Worm (Caenorhabditis elegans) whole organism, L3 larva: ENCODE data around the gene K09A11.1.

Experiments
- R02D3.7 ChIP-seq: fragments of 150-350 bp; optimal IDR thresholded peaks from 2 replicates; lab custom pipeline; 2014; ENCODE audit warnings: missing biosample characterization, missing genetic modification characterization
- ZK546.5 ChIP-seq: sonication (generic microtip); optimal IDR thresholded peaks from 2 replicates; lab custom pipeline; 2017; ENCODE audit warnings: missing biosample characterization, missing genetic modification characterization
- aly-2 ChIP-seq: fragments of 150-350 bp; optimal IDR thresholded peaks from 2 replicates; lab custom pipeline; 2014; ENCODE audit warnings: missing biosample characterization, missing genetic modification characterization
- ama-1 ChIP-seq: fragments of 150-350 bp; optimal IDR thresholded peaks from 2 replicates; lab custom pipeline; 2018
- ceh-16 ChIP-seq: sonication (generic microtip); optimal IDR thresholded peaks from 2 replicates; lab custom pipeline; 2017; ENCODE audit warnings: missing biosample characterization, missing genetic modification characterization
- ceh-82 ChIP-seq: fragments of 150-350 bp; optimal IDR thresholded peaks from 2 replicates; lab custom pipeline; 2014; ENCODE audit warnings: missing biosample characterization, missing genetic modification characterization
- ceh-9 ChIP-seq: sonication (generic microtip); optimal IDR thresholded peaks from 2 replicates; lab custom pipeline; 2018; ENCODE audit warnings: missing biosample characterization, missing genetic modification characterization
- egl-5 ChIP-seq: fragments of 150-350 bp; optimal IDR thresholded peaks from 2 replicates; lab custom pipeline; 2017; ENCODE audit warnings: missing biosample characterization, missing genetic modification reagents, missing genetic modification characterization, inconsistent platforms
- elt-1 ChIP-seq: fragments of 150-350 bp; optimal IDR thresholded peaks from 2 replicates; lab custom pipeline; 2014; ENCODE audit warnings: missing biosample characterization, missing genetic modification characterization
- elt-2 ChIP-seq: sonication (generic microtip); optimal IDR thresholded peaks from 2 replicates; lab custom pipeline; 2016; ENCODE audit warnings: missing genetic modification reagents, mild to moderate bottlenecking, missing genetic modification characterization, missing compliant biosample characterization
- elt-3 ChIP-seq, 3 experiments: fragments of 150-350 bp in 1 of 3; sonication (generic microtip) in 2 of 3; optimal IDR thresholded peaks; 2 replicates in 2 of 3; 4 replicates in 1 of 3; lab custom pipeline; 2014 to 2017; ENCODE audit warnings: missing biosample characterization in 3 of 3, missing genetic modification characterization in 3 of 3
- eor-1 ChIP-seq, 2 experiments: fragments of 150-350 bp; optimal IDR thresholded peaks; 2 replicates each; lab custom pipeline; 2014 to 2018; ENCODE audit warnings: missing biosample characterization in 2 of 2, missing genetic modification characterization in 2 of 2
- fkh-10 ChIP-seq: sonication (generic microtip); optimal IDR thresholded peaks from 2 replicates; lab custom pipeline; 2017; ENCODE audit warnings: missing biosample characterization, missing genetic modification reagents, missing genetic modification characterization
- fkh-2 ChIP-seq: fragments of 150-350 bp; optimal IDR thresholded peaks from 2 replicates; lab custom pipeline; 2014; ENCODE audit warnings: missing biosample characterization, missing genetic modification reagents, missing genetic modification characterization
- jun-1 ChIP-seq: fragments of 150-350 bp; optimal IDR thresholded peaks from 2 replicates; lab custom pipeline; 2014; ENCODE audit warnings: missing biosample characterization, missing genetic modification reagents, missing genetic modification characterization
- lin-39 ChIP-seq: fragments of 150-350 bp; optimal IDR thresholded peaks from 2 replicates; lab custom pipeline; 2018; ENCODE audit warnings: missing biosample characterization, missing genetic modification reagents, missing genetic modification characterization
- lsy-12 ChIP-seq: sonication (generic microtip); optimal IDR thresholded peaks from 2 replicates; lab custom pipeline; 2016; ENCODE audit warnings: mild to moderate bottlenecking, missing genetic modification characterization, missing compliant biosample characterization
- mml-1 ChIP-seq: fragments of 150-350 bp; sonication (generic microtip); optimal IDR thresholded peaks from 3 replicates; lab custom pipeline; 2014; ENCODE audit warnings: missing biosample characterization, missing genetic modification characterization
- nfya-1 ChIP-seq: sonication (generic microtip); optimal IDR thresholded peaks from 2 replicates; lab custom pipeline; 2017; ENCODE audit warnings: missing genetic modification characterization, mild to moderate bottlenecking, missing compliant biosample characterization, antibody characterized with exemption, moderate library complexity; ENCODE audit not compliant: insufficient read depth
- nhr-11 ChIP-seq: fragments of 150-350 bp; optimal IDR thresholded peaks from 2 replicates; lab custom pipeline; 2014; ENCODE audit warnings: missing biosample characterization, missing genetic modification characterization
- nhr-12 ChIP-seq: fragments of 150-350 bp; optimal IDR thresholded peaks from 2 replicates; lab custom pipeline; 2014; ENCODE audit warnings: missing biosample characterization, missing genetic modification characterization
- nhr-23 ChIP-seq: fragments of 150-350 bp; optimal IDR thresholded peaks from 2 replicates; lab custom pipeline; 2014; ENCODE audit warnings: missing biosample characterization, missing genetic modification reagents, missing genetic modification characterization
- nhr-237 ChIP-seq: fragments of 150-350 bp; optimal IDR thresholded peaks from 2 replicates; lab custom pipeline; 2014; ENCODE audit warnings: missing biosample characterization, missing genetic modification characterization
- nhr-25 ChIP-seq: sonication (generic microtip); optimal IDR thresholded peaks from 2 replicates; lab custom pipeline; 2017; ENCODE audit warnings: missing biosample characterization, missing genetic modification characterization
- nhr-28 ChIP-seq: fragments of 150-350 bp; optimal IDR thresholded peaks from 2 replicates; lab custom pipeline; 2014; ENCODE audit warnings: missing biosample characterization, missing genetic modification characterization
- nhr-43 ChIP-seq: sonication (generic microtip); optimal IDR thresholded peaks from 2 replicates; lab custom pipeline; 2016; ENCODE audit warnings: mild to moderate bottlenecking, missing genetic modification characterization, missing compliant biosample characterization; ENCODE audit not compliant: poor library complexity, severe bottlenecking
- nhr-67 ChIP-seq: fragments of 150-350 bp; optimal IDR thresholded peaks from 2 replicates; lab custom pipeline; 2014; ENCODE audit warnings: missing biosample characterization, missing genetic modification characterization
- nhr-77 ChIP-seq: fragments of 150-350 bp; optimal IDR thresholded peaks from 2 replicates; lab custom pipeline; 2014; ENCODE audit warnings: missing biosample characterization, missing genetic modification characterization
- pha-4 ChIP-seq: fragments of 150-350 bp; optimal IDR thresholded peaks from 2 replicates; lab custom pipeline; 2014; ENCODE audit warnings: missing biosample characterization, missing genetic modification reagents, missing genetic modification characterization
- pqm-1 ChIP-seq: fragments of 150-350 bp; optimal IDR thresholded peaks from 2 replicates; lab custom pipeline; 2017; ENCODE audit warnings: missing biosample characterization, missing genetic modification characterization, inconsistent platforms
- sea-2 ChIP-seq: fragments of 150-350 bp; sonication (generic microtip); optimal IDR thresholded peaks from 4 replicates; lab custom pipeline; 2014; ENCODE audit warnings: missing biosample characterization, missing genetic modification reagents, missing genetic modification characterization
- skn-1 ChIP-seq: fragments of 150-350 bp; optimal IDR thresholded peaks from 2 replicates; lab custom pipeline; 2014; ENCODE audit warnings: missing biosample characterization, missing genetic modification characterization
- snpc-4 ChIP-seq: fragments of 150-350 bp; optimal IDR thresholded peaks from 2 replicates; lab custom pipeline; 2014; ENCODE audit warnings: missing biosample characterization, missing genetic modification characterization
- tbx-2 ChIP-seq: sonication (generic microtip); optimal IDR thresholded peaks from 2 replicates; lab custom pipeline; 2016; ENCODE audit warnings: mild to moderate bottlenecking, missing genetic modification characterization, missing compliant biosample characterization
- unc-39 ChIP-seq: sonication (generic microtip); optimal IDR thresholded peaks from 4 replicates; lab custom pipeline; 2017; ENCODE audit warnings: missing biosample characterization, missing genetic modification characterization
- unc-62 ChIP-seq: fragments of 150-350 bp; sonication (generic microtip); optimal IDR thresholded peaks from 4 replicates; lab custom pipeline; 2014; ENCODE audit warnings: missing biosample characterization, missing genetic modification reagents, missing genetic modification characterization
- zag-1 ChIP-seq: fragments of 150-350 bp; optimal IDR thresholded peaks from 2 replicates; lab custom pipeline; 2014; ENCODE audit warnings: missing biosample characterization, missing genetic modification characterization
- ztf-11 ChIP-seq: fragments of 150-350 bp; optimal IDR thresholded peaks from 2 replicates; lab custom pipeline; 2014; ENCODE audit warnings: missing biosample characterization, missing genetic modification characterization

The K09A11.1 gene

ce11 chrX:13286533-13286932, 24.2 kb downstream of the K09A11.1 start, which contains the start of gene R04D3.2:
TSS of gene R04D3.2 (minus strand) at chrX:13286633.
- TF ChIP-seq pqm-1 (tag; lab: Kevin White, UChicago) = no peak
- TF ChIP-seq nfya-1 (tag; lab: Kevin White, UChicago) = no peak
- no peak for TF ChIP-seq nhr-11 (tag; lab: Kevin White, UChicago)
- no peak for TF ChIP-seq elt-2 (tag; lab: Kevin White, UChicago)
- no peak for TF ChIP-seq pha-4 (tag; lab: Kevin White, UChicago)
- no peak for TF ChIP-seq ceh-82 (tag; lab: Kevin White, UChicago)
- TF ChIP-seq fkh-2 = no peak
- no peak for TF ChIP-seq mml-1 (tag; lab: Kevin White, UChicago)
- no peak for TF ChIP-seq ceh-9 (tag; lab: Kevin White, UChicago)
- TF ChIP-seq ceh-16 (tag; lab: Kevin White, UChicago) = no peak
- no peak for TF ChIP-seq ztf-11 (tag; lab: Kevin White, UChicago)
- no peak for TF ChIP-seq unc-39 (tag; lab: Kevin White, UChicago)
- TF ChIP-seq nhr-77 (tag; lab: Kevin White, UChicago) = no peak
- no peak for TF ChIP-seq aly-2
- no peak for TF ChIP-seq skn-1 (tag; lab: Kevin White, UChicago)
- TF ChIP-seq nhr-25 = no peak

DNA sequence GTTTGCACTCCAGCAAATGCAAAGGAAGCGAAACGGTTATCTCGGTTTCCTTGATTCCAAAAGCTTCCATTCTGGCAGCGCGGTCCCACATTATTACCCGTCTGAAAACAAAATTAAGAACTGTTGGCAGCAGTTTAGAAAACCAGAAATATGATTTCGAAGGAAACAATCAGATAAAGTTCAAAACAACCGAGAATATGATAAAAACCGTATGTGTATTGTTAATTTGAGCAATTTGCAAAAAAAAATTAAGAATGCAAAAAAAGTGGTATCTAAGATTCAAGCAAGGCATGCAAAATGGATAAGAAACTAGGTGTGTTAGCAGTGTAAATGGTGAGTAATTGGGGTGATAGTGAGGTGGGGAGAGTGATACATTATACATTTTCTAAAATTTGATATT, 26.4 kb downstream of the K09A11.1 start, which contains the start of gene R04D3.4:
Gene R04D3.4, minus strand, starts transcription at position 101 of the 400 bp plus-strand sequence.
- TF ChIP-seq ztf-11 (tag; lab: Kevin White, UChicago) (no peak), aly-2 (no peak), nhr-77 (tag; lab: Kevin White, UChicago) (no peak), ama-1 (lab: Kevin White, UChicago) (no peak), lin-39 (tag; lab: Kevin White, UChicago) (no peak), skn-1 (tag; lab: Kevin White, UChicago) (no peak), zag-1 (no peak), fkh-2 (no peak), lsy-12 (tag; lab: Kevin White, UChicago) (no peak)
- TF ChIP-seq, all 47 proteins: peak for 0

DNA sequence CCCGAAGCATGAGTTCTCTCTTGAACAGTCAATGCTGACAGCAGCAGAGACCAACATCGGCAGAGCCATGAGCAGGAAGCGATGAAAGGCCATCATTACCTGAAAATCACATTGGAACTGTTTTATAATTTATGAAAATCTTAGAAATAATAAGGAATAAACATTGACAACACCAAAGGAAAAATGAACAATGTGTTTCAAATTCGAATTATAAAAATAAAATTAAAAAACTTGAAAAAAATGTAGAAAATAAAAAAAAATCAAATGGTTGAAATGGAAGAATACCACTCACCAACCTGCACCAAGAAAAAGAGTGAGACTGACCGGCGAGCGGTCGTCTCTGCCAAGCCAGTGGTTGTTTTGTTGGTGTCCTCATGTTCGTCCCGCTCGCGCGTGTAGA, 28.2 kb downstream of the K09A11.1 start, which contains the start of gene R04D3.3:
Gene R04D3.3, minus strand, starts transcription at position 101 of the 400 bp plus-strand sequence.
- no peak for TF ChIP-seq nhr-25
- no peak for TF ChIP-seq lin-39 (tag; lab: Kevin White, UChicago)
- no peak for TF ChIP-seq R02D3.7
- TF ChIP-seq elt-2 (tag; lab: Kevin White, UChicago) = no peak
- no peak for TF ChIP-seq elt-3 (tag; optimal IDR thresholded peaks at IDR 0.05; lab: Kevin White, UChicago)
- TF ChIP-seq ceh-9 (tag; lab: Kevin White, UChicago) = no peak
- TF ChIP-seq jun-1 (tag; lab: Kevin White, UChicago) = no peak
- no peak for TF ChIP-seq sea-2 (GFP tag; lab: Kevin White, UChicago)
- TF ChIP-seq nhr-12 = no peak
- no peak for TF ChIP-seq snpc-4 (tag; lab: Kevin White, UChicago)
- TF ChIP-seq nfya-1 (tag; lab: Kevin White, UChicago) = no peak
- no peak for TF ChIP-seq nhr-23 (tag; lab: Kevin White, UChicago)
- TF ChIP-seq elt-1 (tag; lab: Kevin White, UChicago) = no peak
- TF ChIP-seq ceh-16 (tag; lab: Kevin White, UChicago) = no peak
- no peak for TF ChIP-seq nhr-43 (tag; lab: Kevin White, UChicago)
- TF ChIP-seq skn-1 (tag; lab: Kevin White, UChicago) = no peak
- TF ChIP-seq, all 47 proteins: peak for 0

DNA sequence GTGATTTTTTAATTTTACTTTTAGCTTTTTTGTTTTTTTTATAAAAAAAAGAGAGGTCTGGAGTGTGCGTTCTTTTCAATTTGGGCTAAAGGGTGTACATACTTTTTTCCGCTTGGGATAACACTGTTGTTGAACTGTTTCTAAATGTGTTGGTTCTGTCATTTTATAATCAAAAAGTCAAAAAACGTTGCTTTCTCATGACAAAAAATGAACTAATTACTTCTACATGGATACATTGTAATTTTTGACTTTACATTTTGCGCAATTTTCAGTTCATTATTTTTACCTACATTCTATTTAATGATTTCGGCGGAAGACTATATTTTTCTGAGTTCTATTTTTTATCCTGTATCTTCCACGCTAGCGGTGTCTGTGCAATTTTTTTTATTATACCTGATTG, 29.2 kb downstream of the K09A11.1 start, which contains the start of gene srd-38:
Gene srd-38, plus strand, starts transcription at position 301 of the 400 bp plus-strand sequence.
- no peak for TF ChIP-seq ztf-11 (tag; lab: Kevin White, UChicago)
- no peak for TF ChIP-seq fkh-10 (GFP tag; lab: Kevin White, UChicago)
- no peak for TF ChIP-seq ZK546.5 (tag; lab: Kevin White, UChicago)
- no peak for TF ChIP-seq nhr-67 (tag; lab: Kevin White, UChicago)
- TF ChIP-seq R02D3.7 = no peak
- TF ChIP-seq nhr-28 = no peak
- TF ChIP-seq eor-1 (tag; optimal IDR thresholded peaks at IDR 0.05; lab: Kevin White, UChicago) = no peak
- no peak for TF ChIP-seq nhr-23 (tag; lab: Kevin White, UChicago)

ce11 chrX:13293023-13293422, 30.7 kb downstream of the K09A11.1 start:
- TF ChIP-seq unc-62 (GFP tag; lab: Kevin White, UChicago) (no peak), tbx-2 (no peak), nhr-11 (tag; lab: Kevin White, UChicago) (no peak), jun-1 (tag; lab: Kevin White, UChicago) (no peak), nhr-77 (tag; lab: Kevin White, UChicago) (no peak), nhr-237 (no peak), pha-4 (tag; lab: Kevin White, UChicago) (no peak), nhr-23 (tag; lab: Kevin White, UChicago) (no peak), nhr-28 (no peak), elt-2 (tag; lab: Kevin White, UChicago) (no peak), fkh-10 (GFP tag; lab: Kevin White, UChicago) (no peak), nhr-12 (no peak), lsy-12 (tag; lab: Kevin White, UChicago) (no peak), snpc-4 (tag; lab: Kevin White, UChicago) (no peak), nhr-67 (tag; lab: Kevin White, UChicago) (no peak), nhr-43 (tag; lab: Kevin White, UChicago) (no peak), egl-5 (tag; lab: Kevin White, UChicago) (no peak)
- TF ChIP-seq, all 47 proteins: peak for 0
